Worm (Caenorhabditis elegans) whole organism, L2 larva: ENCODE measurements around the gene srt-54.

ENCODE experiments used
- ama-1 ChIP-seq: fragments of 150-350 bp; optimal IDR thresholded peaks from 2 replicates; lab custom pipeline; 2018; ENCODE audit warnings: inconsistent platforms
- blmp-1 ChIP-seq: sonication (generic microtip); optimal IDR thresholded peaks from 2 replicates; lab custom pipeline; 2017; ENCODE audit warnings: missing genetic modification characterization, mild to moderate bottlenecking, missing compliant biosample characterization, antibody characterized with exemption, moderate library complexity; ENCODE audit not compliant: insufficient read depth
- crh-2 ChIP-seq: sonication (generic microtip); optimal IDR thresholded peaks from 2 replicates; lab custom pipeline; 2017; ENCODE audit warnings: missing biosample characterization, missing genetic modification characterization
- lin-11 ChIP-seq: fragments of 150-350 bp; sonication (generic microtip); optimal IDR thresholded peaks from 2 replicates; lab custom pipeline; 2014; ENCODE audit warnings: missing biosample characterization, missing genetic modification characterization, inconsistent platforms, mixed read lengths
- lin-39 ChIP-seq: fragments of 150-350 bp; optimal IDR thresholded peaks from 2 replicates; lab custom pipeline; 2014; ENCODE audit warnings: missing biosample characterization, missing genetic modification reagents, missing genetic modification characterization
- mab-5 ChIP-seq: fragments of 150-350 bp; optimal IDR thresholded peaks from 2 replicates; lab custom pipeline; 2014; ENCODE audit warnings: missing biosample characterization, missing genetic modification characterization
- mdl-1 ChIP-seq, 2 experiments: fragments of 150-350 bp in 1 of 2; sonication (generic microtip) in 1 of 2; optimal IDR thresholded peaks; 2 replicates each; lab custom pipeline; 2017; ENCODE audit warnings: missing biosample characterization in 2 of 2, missing genetic modification characterization in 2 of 2
- nhr-237 ChIP-seq: fragments of 150-350 bp; optimal IDR thresholded peaks from 2 replicates; lab custom pipeline; 2014; ENCODE audit warnings: missing biosample characterization, missing genetic modification characterization
- sma-9 ChIP-seq, 2 experiments: fragments of 150-350 bp in 1 of 2; sonication (generic microtip) in 1 of 2; optimal IDR thresholded peaks; 2 replicates each; lab custom pipeline; 2014 to 2016; ENCODE audit warnings: missing genetic modification characterization in 2 of 2, mild to moderate bottlenecking in 1 of 2, missing biosample characterization in 1 of 2, missing compliant biosample characterization in 1 of 2, missing genetic modification reagents in 1 of 2, moderate library complexity in 1 of 2
- unc-62 ChIP-seq: fragments of 150-350 bp; optimal IDR thresholded peaks from 2 replicates; lab custom pipeline; 2014; ENCODE audit warnings: missing biosample characterization, missing genetic modification reagents, missing genetic modification characterization
- zag-1 ChIP-seq: fragments of 150-350 bp; optimal IDR thresholded peaks from 2 replicates; lab custom pipeline; 2014; ENCODE audit warnings: missing biosample characterization, missing genetic modification characterization
- ztf-4 ChIP-seq: fragments of 150-350 bp; optimal IDR thresholded peaks from 2 replicates; lab custom pipeline; 2014; ENCODE audit warnings: missing biosample characterization, missing genetic modification characterization

DNA sequence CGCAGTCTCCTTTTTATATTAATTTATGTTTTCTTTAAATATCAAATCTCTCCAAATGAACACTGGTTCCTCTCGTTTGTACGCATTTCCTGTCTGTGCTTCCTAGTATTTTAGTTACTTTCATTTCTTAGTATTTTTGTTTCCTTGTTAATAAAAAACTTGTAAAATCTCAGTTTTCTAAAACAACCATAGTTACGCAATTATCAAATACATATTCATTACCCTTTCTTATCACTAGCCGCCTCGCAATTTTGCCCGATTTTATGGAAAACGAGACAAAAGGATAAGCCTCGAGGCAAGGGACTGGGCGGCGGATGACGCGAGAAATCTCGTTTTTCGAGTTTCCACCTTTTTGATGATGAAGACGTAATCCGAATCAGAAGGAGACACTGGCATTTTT lies 5.7 kb upstream of the srt-54 start, which contains the start of gene C50D2.1:
- no peak for TF ChIP-seq crh-2 (tag; lab: Kevin White, UChicago)
- no peak for TF ChIP-seq lin-39
- TF ChIP-seq unc-62, result no peak
- no peak for TF ChIP-seq zag-1 (tag; lab: Kevin White, UChicago)
- TF ChIP-seq ama-1 (lab: Kevin White, UChicago), result no peak
- no peak for TF ChIP-seq blmp-1 (tag; lab: Kevin White, UChicago)
- no peak for TF ChIP-seq sma-9 (GFP tag; optimal IDR thresholded peaks at IDR 0.05; lab: Kevin White, UChicago)
- TF ChIP-seq sma-9 (tag; optimal IDR thresholded peaks at IDR 0.05; lab: Kevin White, UChicago), result no peak
- TF ChIP-seq ztf-4 (tag; lab: Kevin White, UChicago), result no peak
- no peak for TF ChIP-seq nhr-237 (tag; lab: Kevin White, UChicago)
- TF ChIP-seq mab-5 (tag; lab: Kevin White, UChicago), result no peak
- no peak for TF ChIP-seq lin-11
- no peak for TF ChIP-seq mdl-1 (tag; optimal IDR thresholded peaks at IDR 0.05; lab: Kevin White, UChicago)
